Worm (Caenorhabditis elegans): ENCODE data around the gene fnip-2.
"Not testable (repeated sequence)": the region's sequence is repeated elsewhere in the genome, so short reads cannot be mapped to it uniquely, and the experiment has no call there.

fnip-2 gene

ce11 chrIV:2228678-2229077 lies 6.0 kb downstream of the fnip-2 start:
- TF ChIP-seq pha-4 (tag; optimal IDR thresholded peaks at IDR 0.05), result no peak
- TF ChIP-seq dve-1 (tag; optimal IDR thresholded peaks at IDR 0.05), result peak; percentile 97

ce11 chrIV:2231726-2232125 lies 9.1 kb downstream of the fnip-2 start:
- peak; percentile 17 for TF ChIP-seq ceh-48 (tag; optimal IDR thresholded peaks at IDR 0.05)

ce11 chrIV:2233222-2233621 lies 10.6 kb downstream of the fnip-2 start:
- peak; percentile 7 for TF ChIP-seq ceh-48 (tag; optimal IDR thresholded peaks at IDR 0.05)

ce11 chrIV:2235983-2236382 lies 13.4 kb downstream of the fnip-2 start:
- no peak for TF ChIP-seq nfya-1 (tag; optimal IDR thresholded peaks at IDR 0.05)
- no peak for TF ChIP-seq ttx-3 (tag; optimal IDR thresholded peaks at IDR 0.05)
- peak; percentile 88 for TF ChIP-seq ceh-48 (tag; optimal IDR thresholded peaks at IDR 0.05)
- TF ChIP-seq tbx-7 (tag; optimal IDR thresholded peaks at IDR 0.05), result no peak

- no peak for TF ChIP-seq ets-4 (tag; optimal IDR thresholded peaks at IDR 0.05)
- peak; percentile 50 for TF ChIP-seq ceh-48 (tag; optimal IDR thresholded peaks at IDR 0.05)
- peak; percentile 6 for TF ChIP-seq elt-4 (tag; optimal IDR thresholded peaks at IDR 0.05)
Measured at ce11 chrIV:2236654-2237613, 14.3 kb downstream of the fnip-2 start.

ce11 chrIV:2242349-2243088 lies 19.9 kb downstream of the fnip-2 start, which contains the start of the genes M70.3 and M70.2:
Gene M70.3, minus strand, starts transcription at chrIV:2242449.
Gene M70.2, plus strand, starts transcription at chrIV:2243038.
- TF ChIP-seq ref-2 (tag; optimal IDR thresholded peaks at IDR 0.05) (no peak), hlh-30 (tag; optimal IDR thresholded peaks at IDR 0.05; ENCODE audit: insufficient read depth) (no peak), ceh-45 (GFP tag; IDR thresholded peaks at IDR 0.05) (no peak), ceh-31 (tag; optimal IDR thresholded peaks at IDR 0.05) (no peak)

- TF ChIP-seq unc-3 (GFP tag; conservative IDR thresholded peaks at IDR 0.05); unc-3 (tag; optimal IDR thresholded peaks at IDR 0.05); pqm-1 (tag; optimal IDR thresholded peaks at IDR 0.05); elt-4 (tag; optimal IDR thresholded peaks at IDR 0.05): not testable (repeated sequence)
Measured at ce11 chrIV:2245565-2245964, 22.9 kb downstream of the fnip-2 start, which contains the start of gene M70.1. Gene M70.1, plus strand, starts transcription at chrIV:2245865.

ce11 chrIV:2246150-2246549 lies 23.5 kb downstream of the fnip-2 start:
- TF ChIP-seq pax-1 (tag; optimal IDR thresholded peaks at IDR 0.05) (no peak), F13H6.1 (tag; optimal IDR thresholded peaks at IDR 0.05) (no peak), dmd-4 (tag; optimal IDR thresholded peaks at IDR 0.05; ENCODE audit: borderline replicate concordance) (no peak), ttx-3 (tag; optimal IDR thresholded peaks at IDR 0.05) (no peak), fkh-10 (GFP tag; optimal IDR thresholded peaks at IDR 0.05) (no peak), unc-42 (tag; optimal IDR thresholded peaks at IDR 0.05) (no peak), nhr-232 (tag; optimal IDR thresholded peaks at IDR 0.05) (no peak), pqm-1 (tag; optimal IDR thresholded peaks at IDR 0.05) (no peak)

Measured in whole organism, late embryonic.